Worm (Caenorhabditis elegans) whole organism, L3 larva: ENCODE measurements around the gene C14B1.12.

Source experiments
- R02D3.7 ChIP-seq: fragments of 150-350 bp; optimal IDR thresholded peaks from 2 replicates; lab custom pipeline; 2014; ENCODE audit warnings: missing biosample characterization, missing genetic modification characterization
- ZK546.5 ChIP-seq: sonication (generic microtip); optimal IDR thresholded peaks from 2 replicates; lab custom pipeline; 2017; ENCODE audit warnings: missing biosample characterization, missing genetic modification characterization
- aly-2 ChIP-seq: fragments of 150-350 bp; optimal IDR thresholded peaks from 2 replicates; lab custom pipeline; 2014; ENCODE audit warnings: missing biosample characterization, missing genetic modification characterization
- ceh-16 ChIP-seq: sonication (generic microtip); optimal IDR thresholded peaks from 2 replicates; lab custom pipeline; 2017; ENCODE audit warnings: missing biosample characterization, missing genetic modification characterization
- fkh-10 ChIP-seq: sonication (generic microtip); optimal IDR thresholded peaks from 2 replicates; lab custom pipeline; 2017; ENCODE audit warnings: missing biosample characterization, missing genetic modification reagents, missing genetic modification characterization
- fos-1 ChIP-seq: fragments of 150-350 bp; optimal IDR thresholded peaks from 2 replicates; lab custom pipeline; 2014; ENCODE audit warnings: missing biosample characterization, missing genetic modification characterization
- nhr-25 ChIP-seq: sonication (generic microtip); optimal IDR thresholded peaks from 2 replicates; lab custom pipeline; 2017; ENCODE audit warnings: missing biosample characterization, missing genetic modification characterization
- nhr-28 ChIP-seq: fragments of 150-350 bp; optimal IDR thresholded peaks from 2 replicates; lab custom pipeline; 2014; ENCODE audit warnings: missing biosample characterization, missing genetic modification characterization
- nhr-77 ChIP-seq: fragments of 150-350 bp; optimal IDR thresholded peaks from 2 replicates; lab custom pipeline; 2014; ENCODE audit warnings: missing biosample characterization, missing genetic modification characterization
- skn-1 ChIP-seq: fragments of 150-350 bp; optimal IDR thresholded peaks from 2 replicates; lab custom pipeline; 2014; ENCODE audit warnings: missing biosample characterization, missing genetic modification characterization
- snpc-4 ChIP-seq: fragments of 150-350 bp; optimal IDR thresholded peaks from 2 replicates; lab custom pipeline; 2014; ENCODE audit warnings: missing biosample characterization, missing genetic modification characterization
- unc-39 ChIP-seq: sonication (generic microtip); optimal IDR thresholded peaks from 4 replicates; lab custom pipeline; 2017; ENCODE audit warnings: missing biosample characterization, missing genetic modification characterization
- unc-62 ChIP-seq: fragments of 150-350 bp; sonication (generic microtip); optimal IDR thresholded peaks from 4 replicates; lab custom pipeline; 2014; ENCODE audit warnings: missing biosample characterization, missing genetic modification reagents, missing genetic modification characterization
- zag-1 ChIP-seq: fragments of 150-350 bp; optimal IDR thresholded peaks from 2 replicates; lab custom pipeline; 2014; ENCODE audit warnings: missing biosample characterization, missing genetic modification characterization

DNA sequence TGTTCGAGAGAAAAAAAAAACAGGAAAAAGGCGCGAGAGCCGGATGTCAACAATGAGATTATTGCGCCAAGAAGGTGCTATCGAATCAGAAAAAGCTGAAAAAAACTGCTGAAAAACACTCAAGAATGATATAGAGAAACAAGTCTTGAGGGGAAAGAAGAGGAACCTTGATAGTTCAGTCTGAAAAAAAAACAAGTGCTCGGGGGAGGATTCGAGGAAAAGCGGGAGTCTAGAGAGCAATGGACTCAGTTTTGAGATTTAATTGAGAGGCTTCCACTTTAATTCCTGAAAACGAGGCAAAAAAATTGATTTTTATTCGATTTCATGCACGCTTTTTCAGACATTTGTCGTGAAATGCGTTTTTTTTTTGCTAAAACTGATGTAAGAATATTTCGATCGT lies 30.2 kb downstream of the C14B1.12 start, which contains the start of gene npr-15:
- TF ChIP-seq nhr-25 (tag; lab: Kevin White, UChicago) (no peak), R02D3.7 (tag; lab: Kevin White, UChicago) (no peak), snpc-4 (tag; lab: Kevin White, UChicago) (no peak), nhr-28 (tag; lab: Kevin White, UChicago) (no peak), nhr-77 (tag; lab: Kevin White, UChicago) (no peak), ZK546.5 (tag; lab: Kevin White, UChicago) (no peak), fkh-10 (no peak), zag-1 (tag; lab: Kevin White, UChicago) (no peak), aly-2 (no peak), unc-62 (GFP tag; lab: Kevin White, UChicago) (no peak), fos-1 (tag; lab: Kevin White, UChicago) (no peak), ceh-16 (no peak), unc-39 (no peak), skn-1 (tag; lab: Kevin White, UChicago) (no peak)
